Fruit fly (Drosophila melanogaster) whole organism, prepupa: ENCODE data around the gene CG14535.

ENCODE experiments used
- CG6854 ChIP-seq: fragments of 200-800 bp; sonication (Bioruptor generic); optimal IDR thresholded peaks from 2 replicates; lab custom pipeline; 2017; ENCODE audit warnings: missing biosample characterization, mild to moderate bottlenecking, missing genetic modification characterization
- CG7368 ChIP-seq: fragments of 200-800 bp; sonication (Bioruptor generic); optimal IDR thresholded peaks from 3 replicates; lab custom pipeline; 2016; ENCODE audit warnings: missing biosample characterization, missing genetic modification characterization
- acj6 ChIP-seq: fragments of 200-800 bp; sonication (Bioruptor generic); optimal IDR thresholded peaks from 3 replicates; lab custom pipeline; 2016; ENCODE audit warnings: missing biosample characterization, missing genetic modification characterization
- eg ChIP-seq: fragments of 200-800 bp; sonication (Bioruptor generic); IDR thresholded peaks from 3 replicates; pipeline ENCODE4 v1.3.6; 2022; ENCODE audit warnings: missing biosample characterization, missing genetic modification characterization
- svp ChIP-seq: fragments of 200-800 bp; sonication (Bioruptor generic); peaks from one replicate; lab custom pipeline; 2016; ENCODE audit warnings: missing biosample characterization, missing genetic modification characterization
- topi ChIP-seq: fragments of 200-800 bp; sonication (Bioruptor generic); optimal IDR thresholded peaks from 3 replicates; lab custom pipeline; 2016; ENCODE audit warnings: missing biosample characterization, missing genetic modification characterization

- no peak for TF ChIP-seq topi (GFP tag; lab: Kevin White, UChicago)
- no peak for TF ChIP-seq CG6854 (GFP tag; lab: Kevin White, UChicago)
- no peak for TF ChIP-seq eg (GFP tag; lab: Robert Waterston, UW)
- no peak for TF ChIP-seq CG7368 (GFP tag; lab: Kevin White, UChicago)
- TF ChIP-seq acj6 = no peak
- no peak for TF ChIP-seq svp (GFP tag; lab: Kevin White, UChicago)
Observed at dm6 chr2L:7820851-7821250, 34.4 kb downstream of the CG14535 start, which contains the start of gene CG7115.
